Worm (Caenorhabditis elegans) whole organism, young adult: ENCODE results near the gene sra-32.

Source experiments
- B0035.1 ChIP-seq: sonication (generic microtip); optimal IDR thresholded peaks from 2 replicates; lab custom pipeline; 2016; ENCODE audit warnings: missing genetic modification characterization, mild to moderate bottlenecking, missing compliant biosample characterization, missing genotype, missing genetic modification reagents
- Y56A3A.18 ChIP-seq: fragments of 200-800 bp; sonication (Bioruptor generic); IDR thresholded peaks from 2 replicates; pipeline ENCODE4 v1.3.6; 2022; ENCODE audit warnings: missing genetic modification reagents, missing genetic modification characterization, missing compliant biosample characterization
- ZK185.1 ChIP-seq: sonication (generic microtip); optimal IDR thresholded peaks from 2 replicates; lab custom pipeline; 2016; ENCODE audit warnings: mild to moderate bottlenecking, missing genetic modification characterization, missing compliant biosample characterization; ENCODE audit not compliant: poor library complexity, severe bottlenecking
- ama-1 ChIP-seq, 3 experiments: fragments of 150-350 bp in 1 of 3; sonication (generic microtip) in 2 of 3; optimal IDR thresholded peaks; 2 replicates each; lab custom pipeline; 2014 to 2018; ENCODE audit warnings: missing biosample characterization in 2 of 3, missing genetic modification characterization in 2 of 3, missing genetic modification reagents in 2 of 3
- aptf-3 ChIP-seq: fragments of 200-800 bp; sonication (Bioruptor generic); IDR thresholded peaks from 2 replicates; pipeline ENCODE4 v1.3.6; 2022; ENCODE audit warnings: missing genetic modification characterization, missing compliant biosample characterization
- dpl-1 ChIP-seq: fragments of 150-350 bp; optimal IDR thresholded peaks from 2 replicates; lab custom pipeline; 2014; ENCODE audit warnings: missing biosample characterization, missing genetic modification reagents, missing genetic modification characterization
- hmg-20 ChIP-seq: fragments of 200-800 bp; sonication (Bioruptor generic); IDR thresholded peaks from 2 replicates; pipeline ENCODE4 v1.3.6; 2022; ENCODE audit warnings: missing genetic modification reagents, missing genetic modification characterization, missing compliant biosample characterization
- mcd-1 ChIP-seq: fragments of 200-800 bp; sonication (Bioruptor generic); IDR thresholded peaks from 2 replicates; pipeline ENCODE4 v1.3.6; 2022; ENCODE audit warnings: missing genetic modification reagents, missing genetic modification characterization, missing compliant biosample characterization
- mel-28 ChIP-seq: sonication (generic microtip); optimal IDR thresholded peaks from 2 replicates; lab custom pipeline; 2016; ENCODE audit warnings: borderline replicate concordance, mild to moderate bottlenecking, missing genetic modification characterization, missing compliant biosample characterization
- nfyb-1 ChIP-seq: fragments of 200-800 bp; sonication (Bioruptor generic); IDR thresholded peaks from 2 replicates; pipeline ENCODE4 v1.3.6; 2022; ENCODE audit warnings: missing genetic modification reagents, missing genetic modification characterization, missing compliant biosample characterization
- sdz-38 ChIP-seq: sonication (generic microtip); optimal IDR thresholded peaks from 2 replicates; lab custom pipeline; 2016; ENCODE audit warnings: missing genotype, missing genetic modification characterization, missing compliant biosample characterization
- snpc-4 ChIP-seq, 5 experiments: fragments of 150-350 bp in 1 of 5; sonication (generic microtip) in 4 of 5; optimal IDR thresholded peaks; 2 replicates each; lab custom pipeline; 2014 to 2018; ENCODE audit warnings: missing genetic modification characterization in 5 of 5, missing biosample characterization in 3 of 5, antibody characterized with exemption in 2 of 5, mild to moderate bottlenecking in 2 of 5, missing compliant biosample characterization in 2 of 5, missing genotype in 2 of 5, moderate library complexity in 2 of 5, missing genetic modification reagents in 1 of 5
- unc-130 ChIP-seq: sonication (generic microtip); optimal IDR thresholded peaks from 2 replicates; lab custom pipeline; 2016; ENCODE audit warnings: missing genetic modification reagents, missing genetic modification characterization, missing compliant biosample characterization
- ztf-25 ChIP-seq: fragments of 200-800 bp; sonication (Bioruptor generic); IDR thresholded peaks from 2 replicates; pipeline ENCODE4 v1.3.6; 2022; ENCODE audit warnings: missing genetic modification reagents, missing genetic modification characterization, missing compliant biosample characterization

DNA sequence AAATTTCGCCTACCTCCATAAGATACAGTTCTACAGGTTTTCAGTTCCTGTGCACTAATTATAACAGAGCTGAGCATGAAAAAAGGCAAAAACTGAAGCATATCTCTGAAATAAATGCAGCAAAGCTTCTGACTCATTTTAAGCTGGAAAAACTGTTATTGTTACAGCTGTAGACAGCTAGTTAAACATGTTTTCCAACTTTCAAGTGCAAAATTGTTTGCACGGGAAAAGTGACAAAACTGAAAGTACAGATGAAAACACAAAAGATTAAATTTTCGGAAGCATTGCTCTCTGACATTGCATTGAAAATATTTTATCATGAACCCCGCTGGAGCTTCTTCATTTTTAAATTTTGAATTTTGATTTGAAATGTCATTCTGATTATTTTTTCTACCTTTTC, 41.1 kb downstream of the sra-32 start, which contains the start of gene T05C1.5:
- no peak for TF ChIP-seq mcd-1 (GFP tag; lab: Robert Waterston, UW)
- no peak for TF ChIP-seq sdz-38 (tag; lab: Kevin White, UChicago)
- no peak for TF ChIP-seq snpc-4 (GFP tag; optimal IDR thresholded peaks at IDR 0.05; lab: Kevin White, UChicago)
- no peak for TF ChIP-seq snpc-4 (tag; optimal IDR thresholded peaks at IDR 0.05; lab: Kevin White, UChicago)
- TF ChIP-seq unc-130 (GFP tag; lab: Kevin White, UChicago), result no peak
- TF ChIP-seq hmg-20, result no peak
- TF ChIP-seq Y56A3A.18 (GFP tag; lab: Robert Waterston, UW), result no peak
- no peak for TF ChIP-seq mel-28
- TF ChIP-seq dpl-1 (GFP tag; lab: Kevin White, UChicago), result no peak
- TF ChIP-seq nfyb-1 (GFP tag; lab: Robert Waterston, UW), result no peak
- no peak for TF ChIP-seq B0035.1
- no peak for TF ChIP-seq aptf-3
- TF ChIP-seq ztf-25, result no peak
- TF ChIP-seq ama-1 (optimal IDR thresholded peaks at IDR 0.05; lab: Kevin White, UChicago), result no peak
- TF ChIP-seq ama-1 (GFP tag; optimal IDR thresholded peaks at IDR 0.05; lab: Kevin White, UChicago), result no peak
- no peak for TF ChIP-seq ZK185.1 (tag; lab: Kevin White, UChicago)
